Worm (Caenorhabditis elegans) whole organism, late embryonic: ENCODE data around the gene F49F1.7.

ENCODE experiments used
- T23F11.4 ChIP-seq: fragments of 200-800 bp; sonication (Bioruptor generic); optimal IDR thresholded peaks from 2 replicates; lab custom pipeline; 2018; ENCODE audit warnings: mild to moderate bottlenecking, missing genetic modification characterization, missing compliant biosample characterization
- lin-11 ChIP-seq: fragments of 200-800 bp; sonication (Bioruptor generic); optimal IDR thresholded peaks from 2 replicates; lab custom pipeline; 2018; ENCODE audit warnings: mild to moderate bottlenecking, missing genetic modification characterization, missing compliant biosample characterization
- unc-3 ChIP-seq, 2 experiments: fragments of 200-800 bp in 1 of 2; sonication (Bioruptor generic) in 1 of 2; sonication (generic microtip) in 1 of 2; conservative IDR thresholded peaks in 1 of 2; optimal IDR thresholded peaks in 1 of 2; 2 replicates each; pipeline versions ENCODE4 v1.3.6 to Lab custom; 2016 to 2022; ENCODE audit warnings: missing compliant biosample characterization in 2 of 2, missing genetic modification characterization in 2 of 2, missing genetic modification reagents in 1 of 2
- unc-55 ChIP-seq: sonication (generic microtip); optimal IDR thresholded peaks from 2 replicates; lab custom pipeline; 2017; ENCODE audit warnings: missing biosample characterization, missing genetic modification reagents, missing genetic modification characterization

ce11 chrIV:4112387-4112786, 13.2 kb downstream of the F49F1.7 start, which contains the start of gene F49F1.14:
- TF ChIP-seq T23F11.4 (GFP tag; lab: Kevin White, UChicago) (no peak), lin-11 (tag; lab: Kevin White, UChicago) (no peak), unc-55 (GFP tag; lab: Kevin White, UChicago) (no peak), unc-3 (GFP tag; conservative IDR thresholded peaks at IDR 0.05; lab: Robert Waterston, UW) (no peak), unc-3 (tag; optimal IDR thresholded peaks at IDR 0.05; lab: Kevin White, UChicago) (no peak)
